Fruit fly (Drosophila melanogaster) whole organism, prepupa: ENCODE measurements around the gene LanA.
A peak's percentile ranks its signal among the peaks of the same experiment; 100 is the strongest.

Experiments
- CG10669 ChIP-seq: fragments of 200-800 bp; sonication (Bioruptor generic); optimal IDR thresholded peaks from 3 replicates; lab custom pipeline; 2018; ENCODE audit warnings: missing biosample characterization, mild to moderate bottlenecking, missing genetic modification characterization, moderate library complexity
- CG6854 ChIP-seq: fragments of 200-800 bp; sonication (Bioruptor generic); optimal IDR thresholded peaks from 2 replicates; lab custom pipeline; 2017; ENCODE audit warnings: missing biosample characterization, mild to moderate bottlenecking, missing genetic modification characterization
- CG9139 ChIP-seq: fragments of 200-800 bp; sonication (Bioruptor generic); optimal IDR thresholded peaks from 3 replicates; lab custom pipeline; 2017; ENCODE audit warnings: missing biosample characterization, mild to moderate bottlenecking, missing genetic modification characterization
- Hr38 ChIP-seq: sonication (Bioruptor generic); optimal IDR thresholded peaks from 2 replicates; lab custom pipeline; 2016; ENCODE audit warnings: missing biosample characterization, missing genetic modification characterization
- Hr39 ChIP-seq: fragments of 200-800 bp; sonication (Bioruptor generic); optimal IDR thresholded peaks from 2 replicates; lab custom pipeline; 2016; ENCODE audit warnings: missing biosample characterization, missing genetic modification characterization
- Hr4 ChIP-seq: fragments of 200-800 bp; sonication (Bioruptor generic); optimal IDR thresholded peaks from 3 replicates; lab custom pipeline; 2016; ENCODE audit warnings: missing biosample characterization, missing genetic modification characterization
- Met ChIP-seq: fragments of 200-800 bp; sonication (Bioruptor generic); optimal IDR thresholded peaks from 3 replicates; lab custom pipeline; 2016; ENCODE audit warnings: missing biosample characterization, missing genetic modification characterization
- OdsH ChIP-seq: fragments of 200-800 bp; sonication (Bioruptor generic); optimal IDR thresholded peaks from 3 replicates; lab custom pipeline; 2016; ENCODE audit warnings: missing biosample characterization, missing genetic modification characterization
- Sox14 ChIP-seq: fragments of 200-800 bp; sonication (Bioruptor generic); optimal IDR thresholded peaks from 3 replicates; lab custom pipeline; 2016; ENCODE audit warnings: missing biosample characterization, missing genetic modification characterization
- cyc ChIP-seq: fragments of 200-800 bp; sonication (Bioruptor generic); optimal IDR thresholded peaks from 3 replicates; lab custom pipeline; 2016; ENCODE audit warnings: missing biosample characterization, missing genetic modification characterization
- pdm3 ChIP-seq: fragments of 200-800 bp; sonication (Bioruptor generic); optimal IDR thresholded peaks from 3 replicates; lab custom pipeline; 2016; ENCODE audit warnings: missing biosample characterization, missing genetic modification characterization
- salr ChIP-seq, 2 experiments: fragments of 200-800 bp; sonication (Bioruptor generic); optimal IDR thresholded peaks; 3 replicates each; lab custom pipeline; 2016 to 2018; ENCODE audit warnings: missing biosample characterization in 2 of 2, missing genetic modification characterization in 2 of 2, mild to moderate bottlenecking in 1 of 2
- topi ChIP-seq: fragments of 200-800 bp; sonication (Bioruptor generic); optimal IDR thresholded peaks from 3 replicates; lab custom pipeline; 2016; ENCODE audit warnings: missing biosample characterization, missing genetic modification characterization

DNA sequence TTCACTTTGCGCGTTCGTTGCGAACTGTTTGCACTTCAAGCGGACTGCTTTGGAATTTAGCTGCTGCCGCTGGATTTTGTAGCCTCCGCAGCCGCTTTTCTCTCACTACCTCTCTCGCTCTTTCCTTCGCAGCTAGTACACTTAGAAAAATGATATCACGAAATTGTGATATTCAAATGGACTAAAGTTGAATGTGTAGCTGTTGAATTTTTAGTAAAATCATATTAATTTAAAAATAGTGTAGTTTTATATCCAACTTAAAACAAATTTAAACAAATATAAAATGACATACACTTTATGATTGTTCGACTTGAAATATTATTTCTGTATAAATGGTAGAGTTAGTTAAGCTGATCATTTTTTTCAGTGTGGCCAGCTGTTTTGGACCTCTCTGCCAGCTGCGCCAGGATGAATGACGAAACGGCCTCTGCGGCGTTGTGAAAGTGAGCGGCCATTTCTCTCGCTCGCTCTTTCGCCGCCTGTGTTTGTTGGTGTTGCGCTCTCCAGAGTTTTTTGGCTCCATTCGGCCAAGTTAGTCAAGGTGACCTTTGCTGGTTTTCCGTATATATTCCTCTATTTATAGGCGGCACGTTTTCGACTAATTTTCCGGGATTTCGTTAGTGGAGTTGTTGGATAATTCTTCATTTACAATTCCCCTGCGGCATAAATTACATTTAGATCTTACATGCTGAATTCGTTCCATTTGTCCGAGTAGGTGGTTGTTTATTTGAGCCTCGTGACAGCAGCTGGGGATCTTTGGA lies 45.0 kb upstream of the LanA start, which contains the start of gene Ldh:
- TF ChIP-seq salr (GFP tag; optimal IDR thresholded peaks at IDR 0.05; lab: Kevin White, UChicago) (peak; percentile 71 to 97), Hr38 (GFP tag; lab: Kevin White, UChicago) (no peak), CG10669 (GFP tag; lab: Kevin White, UChicago) (peak; percentile 89), CG6854 (GFP tag; lab: Kevin White, UChicago) (peak; percentile 96), pdm3 (GFP tag; lab: Kevin White, UChicago) (peak; percentile 96), topi (GFP tag; lab: Kevin White, UChicago) (peak; percentile 98), Sox14 (GFP tag; lab: Kevin White, UChicago) (peak; percentile 95), CG9139 (GFP tag; lab: Kevin White, UChicago) (peak; percentile 79), cyc (GFP tag; lab: Kevin White, UChicago) (peak; percentile 95), OdsH (GFP tag; lab: Kevin White, UChicago) (peak; percentile 96), Hr39 (GFP tag; lab: Kevin White, UChicago) (peak; percentile 92), Met (GFP tag; lab: Kevin White, UChicago) (peak; percentile 98), Hr4 (GFP tag; lab: Kevin White, UChicago) (peak; percentile 98)
